Worm (Caenorhabditis elegans) whole organism, L4 larva: ENCODE results near the gene srh-173.
A peak's percentile ranks its signal among the peaks of the same experiment; 100 is the strongest.

Experiments
- F10B5.3 ChIP-seq: sonication (generic microtip); optimal IDR thresholded peaks from 2 replicates; lab custom pipeline; 2016; ENCODE audit warnings: mild to moderate bottlenecking, missing genetic modification characterization, missing compliant biosample characterization
- F37D6.2 ChIP-seq: sonication (generic microtip); optimal IDR thresholded peaks from 2 replicates; lab custom pipeline; 2016; ENCODE audit warnings: mild to moderate bottlenecking, missing genetic modification characterization, missing compliant biosample characterization
- F44E2.7 ChIP-seq: fragments of 200-800 bp; sonication (Bioruptor generic); IDR thresholded peaks from 2 replicates; pipeline ENCODE4 v2.1.2; 2022; ENCODE audit warnings: missing genetic modification characterization, missing compliant biosample characterization
- R02D3.7 ChIP-seq: fragments of 150-350 bp; sonication (generic microtip); optimal IDR thresholded peaks from 3 replicates; lab custom pipeline; 2014; ENCODE audit warnings: missing biosample characterization, missing genetic modification characterization
- T26A8.4 ChIP-seq: fragments of 200-800 bp; sonication (Bioruptor generic); IDR thresholded peaks from 2 replicates; pipeline ENCODE4 v1.3.6; 2022; ENCODE audit warnings: missing genetic modification characterization, missing compliant biosample characterization
- Y48G9A.11 ChIP-seq: fragments of 200-800 bp; sonication (Bioruptor generic); IDR thresholded peaks from 2 replicates; pipeline ENCODE4 v1.3.6; 2022; ENCODE audit warnings: missing genetic modification reagents, missing genetic modification characterization, missing compliant biosample characterization
- ZK546.5 ChIP-seq, 2 experiments: sonication (generic microtip); optimal IDR thresholded peaks; 2 replicates each; lab custom pipeline; 2017; ENCODE audit warnings: missing biosample characterization in 2 of 2, missing genetic modification characterization in 2 of 2
- aha-1 ChIP-seq: fragments of 150-350 bp; peaks from one replicate; lab custom pipeline; 2014; ENCODE audit warnings: missing biosample characterization, missing genetic modification characterization
- attf-4 ChIP-seq: sonication (generic microtip); optimal IDR thresholded peaks from 3 replicates; lab custom pipeline; 2017; ENCODE audit warnings: missing biosample characterization, missing genetic modification characterization
- ceh-20 ChIP-seq: fragments of 200-800 bp; sonication (Bioruptor generic); IDR thresholded peaks from 2 replicates; pipeline ENCODE4 v1.3.6; 2022; ENCODE audit warnings: missing genetic modification reagents, missing genetic modification characterization, missing compliant biosample characterization
- ctbp-1 ChIP-seq: fragments of 200-800 bp; sonication (Bioruptor generic); IDR thresholded peaks from 2 replicates; pipeline ENCODE4 v1.3.6; 2022; ENCODE audit warnings: missing genetic modification reagents, missing genetic modification characterization, missing compliant biosample characterization
- daf-12 ChIP-seq: fragments of 150-350 bp; optimal IDR thresholded peaks from 2 replicates; lab custom pipeline; 2014; ENCODE audit warnings: missing biosample characterization, missing genetic modification reagents, missing genetic modification characterization
- daf-8 ChIP-seq: fragments of 200-800 bp; sonication (Bioruptor generic); IDR thresholded peaks from 2 replicates; pipeline ENCODE4 v1.3.6; 2022; ENCODE audit warnings: missing genetic modification characterization, missing compliant biosample characterization
- dmd-8 ChIP-seq: fragments of 200-800 bp; sonication (Bioruptor generic); IDR thresholded peaks from 2 replicates; pipeline ENCODE4 v1.3.6; 2022; ENCODE audit warnings: missing genetic modification characterization, missing compliant biosample characterization
- dmd-9 ChIP-seq: fragments of 200-800 bp; sonication (Bioruptor generic); IDR thresholded peaks from 2 replicates; pipeline ENCODE4 v1.3.6; 2022; ENCODE audit warnings: missing genetic modification reagents, missing genetic modification characterization, missing compliant biosample characterization
- dve-1 ChIP-seq: sonication (generic microtip); optimal IDR thresholded peaks from 2 replicates; lab custom pipeline; 2017; ENCODE audit warnings: antibody characterized with exemption, mild to moderate bottlenecking, missing genetic modification characterization, missing compliant biosample characterization; ENCODE audit not compliant: insufficient read depth
- fkh-10 ChIP-seq: fragments of 150-350 bp; optimal IDR thresholded peaks from 2 replicates; lab custom pipeline; 2014; ENCODE audit warnings: missing biosample characterization, missing genetic modification reagents, missing genetic modification characterization
- jun-1 ChIP-seq: fragments of 150-350 bp; optimal IDR thresholded peaks from 2 replicates; lab custom pipeline; 2014; ENCODE audit warnings: missing biosample characterization, missing genetic modification reagents, missing genetic modification characterization
- mxl-2 ChIP-seq: fragments of 200-800 bp; sonication (Bioruptor generic); conservative IDR thresholded peaks from 2 replicates; pipeline ENCODE4 v1.3.6; 2022; ENCODE audit warnings: missing genetic modification reagents, missing genetic modification characterization, missing compliant biosample characterization
- nhr-10 ChIP-seq: fragments of 150-350 bp; optimal IDR thresholded peaks from 2 replicates; lab custom pipeline; 2014; ENCODE audit warnings: missing biosample characterization, missing genetic modification characterization
- nhr-102 ChIP-seq: sonication (generic microtip); optimal IDR thresholded peaks from 2 replicates; lab custom pipeline; 2016; ENCODE audit warnings: mild to moderate bottlenecking, missing genetic modification characterization, moderate library complexity, missing compliant biosample characterization
- nhr-11 ChIP-seq: fragments of 150-350 bp; optimal IDR thresholded peaks from 2 replicates; lab custom pipeline; 2014; ENCODE audit warnings: missing biosample characterization, missing genetic modification characterization
- nhr-237 ChIP-seq: sonication (generic microtip); optimal IDR thresholded peaks from 2 replicates; lab custom pipeline; 2017; ENCODE audit warnings: missing biosample characterization, missing genetic modification characterization
- nhr-42 ChIP-seq: fragments of 200-800 bp; sonication (Bioruptor generic); IDR thresholded peaks from 2 replicates; pipeline ENCODE4 v1.3.6; 2022; ENCODE audit warnings: missing genetic modification characterization, missing compliant biosample characterization
- nhr-48 ChIP-seq: sonication (generic microtip); optimal IDR thresholded peaks from 2 replicates; lab custom pipeline; 2016; ENCODE audit warnings: mild to moderate bottlenecking, missing genetic modification characterization, missing compliant biosample characterization
- nhr-76 ChIP-seq: fragments of 150-350 bp; optimal IDR thresholded peaks from 2 replicates; lab custom pipeline; 2014; ENCODE audit warnings: missing biosample characterization, missing genetic modification characterization
- sdz-12 ChIP-seq: fragments of 200-800 bp; sonication (Bioruptor generic); optimal IDR thresholded peaks from 2 replicates; lab custom pipeline; 2018; ENCODE audit warnings: mild to moderate bottlenecking, missing genetic modification characterization, missing compliant biosample characterization
- set-16 ChIP-seq: fragments of 200-800 bp; sonication (Bioruptor generic); IDR thresholded peaks from 2 replicates; pipeline ENCODE4 v1.3.6; 2022; ENCODE audit warnings: missing genetic modification reagents, missing genetic modification characterization, missing compliant biosample characterization
- skn-1 ChIP-seq: fragments of 150-350 bp; optimal IDR thresholded peaks from 2 replicates; lab custom pipeline; 2014; ENCODE audit warnings: missing biosample characterization, missing genetic modification characterization
- tra-1 ChIP-seq: fragments of 200-800 bp; sonication (Bioruptor generic); IDR thresholded peaks from 2 replicates; pipeline ENCODE4 v1.3.6; 2022; ENCODE audit warnings: missing genetic modification reagents, missing genetic modification characterization, missing compliant biosample characterization
- unc-62 ChIP-seq, 3 experiments: fragments of 150-350 bp in 1 of 3; sonication (generic microtip); optimal IDR thresholded peaks in 2 of 3; peaks in 1 of 3; 1 replicate in 1 of 3; 2 replicates in 2 of 3; lab custom pipeline; 2014 to 2017; ENCODE audit warnings: missing biosample characterization in 3 of 3, missing genetic modification characterization in 3 of 3, missing genetic modification reagents in 3 of 3, missing genotype in 1 of 3
- zfp-3 ChIP-seq: fragments of 200-800 bp; sonication (Bioruptor generic); conservative IDR thresholded peaks from 2 replicates; pipeline ENCODE4 v1.3.6; 2022; ENCODE audit warnings: missing genetic modification reagents, missing genetic modification characterization, missing compliant biosample characterization
- zip-2 ChIP-seq: fragments of 150-350 bp; optimal IDR thresholded peaks from 2 replicates; lab custom pipeline; 2014; ENCODE audit warnings: missing biosample characterization, missing genetic modification characterization

Gene srh-173

DNA sequence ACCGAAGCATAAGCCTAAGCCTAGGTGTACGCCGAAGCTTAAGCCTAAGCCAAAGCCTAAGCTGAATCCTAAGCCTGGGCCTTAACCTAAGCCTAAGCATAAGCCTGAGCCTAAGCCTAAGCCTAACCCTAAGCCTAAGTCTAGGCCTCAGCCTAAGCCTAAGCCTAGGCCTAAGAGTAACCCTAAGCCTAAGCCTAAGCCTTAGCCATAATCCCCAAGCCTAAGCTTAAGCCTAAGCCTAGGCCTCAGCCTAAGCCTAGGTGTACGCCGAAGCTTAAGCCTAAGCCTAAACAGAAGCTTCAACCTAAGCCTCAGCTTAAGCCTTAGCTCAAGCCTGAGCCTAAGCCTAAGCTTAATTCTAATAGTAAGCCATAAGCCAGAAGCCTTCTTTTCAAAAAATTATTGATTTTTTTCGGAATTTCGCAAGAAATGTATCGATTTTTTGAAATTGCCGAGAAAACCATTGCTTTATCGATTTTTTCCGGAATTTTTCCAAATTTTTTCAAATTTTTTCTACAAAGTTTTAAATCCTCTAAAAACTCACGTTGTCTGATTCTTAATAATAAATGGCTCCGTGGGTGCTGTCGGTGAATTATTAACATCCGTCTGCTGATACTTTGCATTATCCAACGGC lies 25.2 kb downstream of the srh-173 start (continued):
- TF ChIP-seq dve-1 (tag; lab: Kevin White, UChicago) (no peak), zfp-3 (GFP tag; lab: Robert Waterston, UW) (no peak), nhr-10 (tag; lab: Kevin White, UChicago) (no peak), nhr-11 (tag; lab: Kevin White, UChicago) (no peak), ctbp-1 (GFP tag; lab: Robert Waterston, UW) (no peak), tra-1 (no peak), nhr-76 (tag; lab: Kevin White, UChicago) (no peak), nhr-102 (tag; lab: Kevin White, UChicago) (no peak), nhr-48 (no peak), nhr-237 (no peak), sdz-12 (GFP tag; lab: Kevin White, UChicago) (no peak), daf-8 (GFP tag; lab: Robert Waterston, UW) (no peak), dmd-8 (GFP tag; lab: Robert Waterston, UW) (0 out of 2 replicates have a peak, but pooled peaks have one; percentile 44), jun-1 (no peak), skn-1 (tag; lab: Kevin White, UChicago) (no peak), Y48G9A.11 (GFP tag; lab: Robert Waterston, UW) (no peak), unc-62 (GFP tag; optimal IDR thresholded peaks at IDR 0.05 in 1 of 2; lab: Kevin White, UChicago) (peak in 1 of 2 experiments; percentile 70), unc-62 (tag; optimal IDR thresholded peaks at IDR 0.05; lab: Kevin White, UChicago) (no peak), fkh-10 (GFP tag; lab: Kevin White, UChicago) (no peak), T26A8.4 (no peak), nhr-42 (no peak)

DNA sequence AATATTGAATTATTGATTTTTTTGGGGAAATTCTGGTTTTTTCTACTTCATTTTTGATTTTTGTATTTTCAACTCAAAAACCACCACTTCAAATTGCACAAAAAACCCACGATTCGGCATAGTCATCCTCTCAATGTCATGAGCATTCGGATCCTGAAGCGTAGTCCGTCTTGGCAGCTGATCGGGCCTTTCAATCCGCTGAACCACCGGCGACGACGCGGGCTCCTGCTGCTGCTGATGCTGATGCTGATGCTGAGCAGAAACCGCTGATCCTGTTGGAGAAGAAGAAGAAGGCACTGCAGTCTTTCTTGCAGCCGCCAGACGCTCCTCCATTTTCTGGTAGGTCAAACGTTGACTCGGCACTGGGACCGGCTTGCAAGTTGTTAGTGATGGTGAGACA lies 26.0 kb downstream of the srh-173 start:
- TF ChIP-seq set-16 (peak; percentile 79), daf-12 (no peak)
- TF ChIP-seq, all 104 proteins: peak for 1

DNA sequence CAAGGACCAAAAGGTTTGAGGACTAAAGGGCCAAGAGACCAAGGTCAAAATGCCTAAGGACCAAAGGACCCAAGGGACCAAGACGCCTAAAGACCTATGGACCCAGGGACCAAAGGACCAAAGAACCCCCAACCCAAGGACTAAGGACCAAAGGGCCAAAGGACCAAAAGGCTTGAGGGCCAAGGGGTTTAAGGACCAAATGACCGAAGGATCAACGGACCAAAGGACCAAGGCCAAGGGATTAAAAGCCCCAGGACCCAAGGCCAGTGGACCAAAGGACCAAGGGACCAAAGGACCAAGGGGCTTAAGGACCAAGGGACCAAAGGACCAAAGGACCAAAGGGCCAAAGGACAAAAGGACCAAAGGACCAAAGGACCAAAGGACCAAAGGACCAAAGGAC lies 26.7 kb downstream of the srh-173 start:
- no peak for TF ChIP-seq F37D6.2
- TF ChIP-seq F44E2.7 (GFP tag; lab: Robert Waterston, UW), result peak; percentile 54; the same call in 1 of the 2 replicates
- TF ChIP-seq, all 104 proteins: peak for 1

DNA sequence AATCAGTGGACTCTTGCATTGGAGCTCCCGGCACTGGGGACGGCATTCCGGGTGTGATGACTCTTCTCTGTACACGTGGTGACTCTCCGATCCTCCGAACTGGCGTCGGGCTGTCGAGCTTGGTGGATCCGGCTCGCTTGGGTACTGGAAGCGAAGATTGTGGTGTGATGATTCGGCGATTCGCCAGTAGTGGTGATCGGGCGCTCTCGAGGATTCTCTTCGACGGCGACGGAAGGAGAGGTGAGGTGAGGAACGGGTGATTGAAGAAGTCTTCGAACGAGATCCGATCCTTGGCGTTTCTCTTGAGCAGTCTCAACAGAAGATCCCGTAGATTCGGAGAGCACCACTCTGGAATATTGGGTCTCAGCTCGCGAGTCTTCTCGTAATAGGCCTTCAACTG lies 27.6 kb downstream of the srh-173 start:
- TF ChIP-seq set-16, result peak; percentile 84
- 0 out of 2 replicates have a peak, but pooled peaks have one; percentile 66 for TF ChIP-seq F44E2.7 (GFP tag; lab: Robert Waterston, UW)
- no peak for TF ChIP-seq attf-4 (tag; lab: Kevin White, UChicago)
- peak; percentile 57 for TF ChIP-seq aha-1 (tag; lab: Kevin White, UChicago)
- TF ChIP-seq zip-2 (tag; lab: Kevin White, UChicago), result no peak

DNA sequence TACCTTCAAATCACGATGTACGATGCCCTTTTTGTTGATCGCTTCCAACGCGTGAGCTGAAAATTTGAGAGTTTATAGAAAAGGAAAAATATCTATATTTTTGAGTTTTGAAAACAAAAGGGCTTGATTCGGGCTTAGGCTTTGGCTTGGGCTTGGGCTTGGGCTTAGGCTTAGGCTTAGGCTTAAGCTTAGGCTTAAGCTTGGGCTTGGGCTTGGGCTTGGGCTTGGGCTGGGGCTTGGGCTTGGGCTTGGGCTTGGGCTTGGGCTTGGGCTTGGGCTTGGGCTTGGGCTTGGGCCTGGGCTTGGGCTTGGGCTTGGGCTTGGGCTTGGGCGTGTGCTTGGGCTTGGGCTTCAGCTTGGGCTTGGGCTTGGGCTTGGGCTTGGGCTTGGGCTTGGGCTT lies 29.1 kb downstream of the srh-173 start:
- TF ChIP-seq F44E2.7 (GFP tag; lab: Robert Waterston, UW), result peak; percentile 65; the same call in 1 of the 2 replicates
- TF ChIP-seq mxl-2 (GFP tag; lab: Robert Waterston, UW), result no peak
- peak; percentile 57 for TF ChIP-seq aha-1 (tag; lab: Kevin White, UChicago)
- no peak for TF ChIP-seq ctbp-1 (GFP tag; lab: Robert Waterston, UW)
- TF ChIP-seq F10B5.3, result no peak
- no peak for TF ChIP-seq daf-12
- no peak for TF ChIP-seq ZK546.5 (tag; optimal IDR thresholded peaks at IDR 0.05; lab: Kevin White, UChicago)
- TF ChIP-seq dmd-9 (GFP tag; lab: Robert Waterston, UW), result no peak
- no peak for TF ChIP-seq ceh-20 (GFP tag; lab: Robert Waterston, UW)
- peak; percentile 36; the same call in 1 of the 2 replicates for TF ChIP-seq set-16
- no peak for TF ChIP-seq R02D3.7 (tag; lab: Kevin White, UChicago)
- no peak for TF ChIP-seq nhr-237
